Fruit fly (Drosophila melanogaster) whole organism, embryonic: ENCODE data around the gene CG8870.
A peak's percentile ranks its signal among the peaks of the same experiment; 100 is the strongest.

Source experiments
- Abd-B ChIP-seq: fragments of 200-800 bp; sonication (Bioruptor generic); optimal IDR thresholded peaks from 2 replicates; lab custom pipeline; 2018; ENCODE audit warnings: missing biosample characterization, mild to moderate bottlenecking, missing genetic modification characterization, moderate library complexity
- Atf3 ChIP-seq: fragments of 200-800 bp; sonication (Bioruptor generic); optimal IDR thresholded peaks from 3 replicates; lab custom pipeline; 2016; ENCODE audit warnings: missing biosample characterization, missing genetic modification characterization
- CG10209 ChIP-seq: fragments of 200-800 bp; sonication (Bioruptor generic); optimal IDR thresholded peaks from 3 replicates; lab custom pipeline; 2017; ENCODE audit warnings: missing biosample characterization, mild to moderate bottlenecking, missing genetic modification characterization, missing genetic modification reagents
- CG10543 ChIP-seq: fragments of 200-800 bp; sonication (Bioruptor generic); optimal IDR thresholded peaks from 3 replicates; lab custom pipeline; 2017; ENCODE audit warnings: missing biosample characterization, mild to moderate bottlenecking, missing genetic modification characterization, moderate library complexity
- CG11398 ChIP-seq: fragments of 200-800 bp; sonication (Bioruptor generic); optimal IDR thresholded peaks from 2 replicates; lab custom pipeline; 2016; ENCODE audit warnings: missing biosample characterization, missing genetic modification characterization
- CG11560 ChIP-seq: fragments of 200-800 bp; sonication (Bioruptor generic); IDR thresholded peaks from 3 replicates; pipeline ENCODE4 v1.3.6; 2022; ENCODE audit warnings: missing biosample characterization, missing genetic modification characterization
- CG12299 ChIP-seq: fragments of 200-800 bp; sonication (Bioruptor generic); optimal IDR thresholded peaks from 2 replicates; lab custom pipeline; 2018; ENCODE audit warnings: missing biosample characterization, mild to moderate bottlenecking, missing genetic modification characterization
- CG13123 ChIP-seq: fragments of 200-800 bp; sonication (Bioruptor generic); optimal IDR thresholded peaks from 2 replicates; lab custom pipeline; 2016; ENCODE audit warnings: missing biosample characterization, missing genetic modification characterization
- CG14050 ChIP-seq: fragments of 200-800 bp; sonication (Bioruptor generic); IDR thresholded peaks from 3 replicates; pipeline ENCODE4 v1.3.6; 2022; ENCODE audit warnings: missing biosample characterization, missing genetic modification characterization
- CG15269 ChIP-seq: fragments of 200-800 bp; sonication (Bioruptor generic); optimal IDR thresholded peaks from 2 replicates; lab custom pipeline; 2018; ENCODE audit warnings: missing biosample characterization, mild to moderate bottlenecking, missing genetic modification characterization, moderate library complexity
- CG30020 ChIP-seq: fragments of 200-800 bp; optimal IDR thresholded peaks from 2 replicates; lab custom pipeline; 2019; ENCODE audit warnings: missing biosample characterization, mild to moderate bottlenecking, missing genetic modification characterization, moderate library complexity
- CG31388 ChIP-seq: fragments of 200-800 bp; sonication (Bioruptor generic); optimal IDR thresholded peaks from 2 replicates; lab custom pipeline; 2016; ENCODE audit warnings: missing biosample characterization, missing genetic modification characterization
- CG3995 ChIP-seq: fragments of 200-800 bp; sonication (Bioruptor generic); optimal IDR thresholded peaks from 3 replicates; lab custom pipeline; 2016; ENCODE audit warnings: missing biosample characterization, missing genetic modification characterization
- CG4328 ChIP-seq: fragments of 200-800 bp; sonication (Bioruptor generic); optimal IDR thresholded peaks from 3 replicates; lab custom pipeline; 2017; ENCODE audit warnings: missing biosample characterization, missing genetic modification reagents, missing genetic modification characterization
- CG43689 ChIP-seq: fragments of 200-800 bp; sonication (Bioruptor generic); IDR thresholded peaks from 2 replicates; pipeline ENCODE4 v1.3.6; 2022; ENCODE audit warnings: missing biosample characterization, missing genetic modification characterization
- CG5180 ChIP-seq: fragments of 200-800 bp; sonication (Bioruptor generic); optimal IDR thresholded peaks from 3 replicates; lab custom pipeline; 2017; ENCODE audit warnings: missing biosample characterization, missing genetic modification characterization, mild to moderate bottlenecking, moderate library complexity, missing genetic modification reagents
- CG5953 ChIP-seq: fragments of 200-800 bp; sonication (Bioruptor generic); IDR thresholded peaks from 2 replicates; pipeline ENCODE4 v1.3.6; 2022; ENCODE audit warnings: missing biosample characterization, missing genetic modification characterization
- CG6689 ChIP-seq: fragments of 200-800 bp; sonication (Bioruptor generic); IDR thresholded peaks from 2 replicates; pipeline ENCODE4 v1.3.6; 2022; ENCODE audit warnings: missing biosample characterization, missing genetic modification characterization
- CG6765 ChIP-seq: fragments of 200-800 bp; sonication (Bioruptor generic); optimal IDR thresholded peaks from 3 replicates; lab custom pipeline; 2017; ENCODE audit warnings: missing biosample characterization, mild to moderate bottlenecking, missing genetic modification characterization
- Dbx ChIP-seq: fragments of 200-800 bp; sonication (Bioruptor generic); IDR thresholded peaks from 3 replicates; pipeline ENCODE4 v1.3.6; 2022; ENCODE audit warnings: missing biosample characterization, missing genetic modification characterization
- Deaf1 ChIP-seq: fragments of 200-800 bp; optimal IDR thresholded peaks from 3 replicates; lab custom pipeline; 2019; ENCODE audit warnings: missing biosample characterization, mild to moderate bottlenecking, missing genetic modification characterization, moderate library complexity
- HLH4C ChIP-seq: fragments of 200-800 bp; sonication (Bioruptor generic); IDR thresholded peaks from 3 replicates; pipeline ENCODE4 v1.3.6; 2022; ENCODE audit warnings: missing biosample characterization, missing genetic modification characterization; ENCODE audit not compliant: partially characterized antibody
- HLHmδ ChIP-seq: fragments of 200-800 bp; sonication (Bioruptor generic); optimal IDR thresholded peaks from 2 replicates; lab custom pipeline; 2018; ENCODE audit warnings: missing biosample characterization, mild to moderate bottlenecking, missing genetic modification characterization, moderate library complexity
- Hr51 ChIP-seq, 2 experiments: fragments of 200-800 bp; sonication (Bioruptor generic); optimal IDR thresholded peaks; 2 replicates in 1 of 2; 3 replicates in 1 of 2; lab custom pipeline; 2016 to 2018; ENCODE audit warnings: missing biosample characterization in 2 of 2, missing genetic modification characterization in 2 of 2, mild to moderate bottlenecking in 1 of 2, moderate library complexity in 1 of 2
- Hr78 ChIP-seq, 2 experiments: fragments of 200-800 bp in 1 of 2; fragments of >200 bp in 1 of 2; sonication (Bioruptor generic) in 1 of 2; optimal IDR thresholded peaks; 2 replicates each; lab custom pipeline; 2017 to 2019; ENCODE audit warnings: missing biosample characterization in 2 of 2, missing genetic modification characterization in 2 of 2, mild to moderate bottlenecking in 1 of 2, moderate library complexity in 1 of 2
- Kr ChIP-seq: fragments of 200-800 bp; sonication (Bioruptor generic); optimal IDR thresholded peaks from 2 replicates; lab custom pipeline; 2017; ENCODE audit warnings: missing biosample characterization, mild to moderate bottlenecking, missing genetic modification characterization
- MBD-R2 ChIP-seq: fragments of 200-800 bp; sonication (Bioruptor generic); IDR thresholded peaks from 2 replicates; pipeline ENCODE4 v1.3.6; 2022; ENCODE audit warnings: missing biosample characterization, missing genetic modification characterization
- Med ChIP-seq: fragments of 200-800 bp; sonication (Bioruptor generic); peaks from one replicate; lab custom pipeline; 2016; ENCODE audit warnings: missing biosample characterization, missing genetic modification characterization, mild to moderate bottlenecking, inconsistent platforms, moderate library complexity
- Mrtf ChIP-seq: fragments of 200-800 bp; sonication (Bioruptor generic); IDR thresholded peaks from 3 replicates; pipeline ENCODE4 v1.3.6; 2022; ENCODE audit warnings: missing biosample characterization, missing genetic modification characterization
- Nf-YA ChIP-seq: fragments of 200-800 bp; sonication (Bioruptor generic); IDR thresholded peaks from 2 replicates; pipeline ENCODE4 v1.3.6; 2022; ENCODE audit warnings: missing biosample characterization, missing genetic modification characterization
- Optix ChIP-seq: fragments of 200-800 bp; sonication (Bioruptor generic); IDR thresholded peaks from 3 replicates; pipeline ENCODE4 v1.3.6; 2022; ENCODE audit warnings: missing biosample characterization, missing genetic modification characterization
- Scr ChIP-seq: fragments of 200-800 bp; sonication (Bioruptor generic); IDR thresholded peaks from 2 replicates; pipeline ENCODE4 v1.3.6; 2022; ENCODE audit warnings: missing biosample characterization, missing genetic modification characterization; ENCODE audit not compliant: partially characterized antibody
- Usf ChIP-seq: fragments of 200-800 bp; sonication (Bioruptor generic); optimal IDR thresholded peaks from 2 replicates; lab custom pipeline; 2017; ENCODE audit warnings: missing genotype, missing biosample characterization, missing genetic modification characterization
- cato ChIP-seq: fragments of 200-800 bp; sonication (Bioruptor generic); optimal IDR thresholded peaks from 2 replicates; lab custom pipeline; 2016; ENCODE audit warnings: missing biosample characterization, missing genetic modification characterization, borderline replicate concordance
- chinmo ChIP-seq: fragments of 200-800 bp; sonication (Bioruptor generic); IDR thresholded peaks from 4 replicates; pipeline ENCODE4 v1.3.6; 2022; ENCODE audit warnings: missing biosample characterization, missing genetic modification characterization; ENCODE audit not compliant: partially characterized antibody
- dmrt99B ChIP-seq: fragments of 200-800 bp; sonication (Bioruptor generic); optimal IDR thresholded peaks from 2 replicates; lab custom pipeline; 2018; ENCODE audit warnings: missing biosample characterization, mild to moderate bottlenecking, missing genetic modification characterization, moderate library complexity
- exex ChIP-seq: fragments of 200-800 bp; sonication (Bioruptor generic); optimal IDR thresholded peaks from 4 replicates; lab custom pipeline; 2018; ENCODE audit warnings: missing biosample characterization, mild to moderate bottlenecking, missing genetic modification characterization, moderate library complexity
- gsb ChIP-seq: fragments of 200-800 bp; sonication (Bioruptor generic); IDR thresholded peaks from 2 replicates; pipeline ENCODE4 v1.3.6; 2022; ENCODE audit warnings: missing biosample characterization, missing genetic modification characterization
- ind ChIP-seq: fragments of 200-800 bp; sonication (Bioruptor generic); optimal IDR thresholded peaks from 3 replicates; lab custom pipeline; 2016; ENCODE audit warnings: missing biosample characterization, missing genetic modification characterization
- jigr1 ChIP-seq: fragments of 200-800 bp; sonication (Bioruptor generic); IDR thresholded peaks from 3 replicates; pipeline ENCODE4 v1.3.6; 2022; ENCODE audit warnings: missing biosample characterization, missing genetic modification characterization
- lola ChIP-seq, 3 experiments: fragments of >200 bp in 2 of 3; fragments of 200-800 bp in 1 of 3; sonication (Bioruptor generic) in 1 of 3; optimal IDR thresholded peaks; 2 replicates each; lab custom pipeline; 2017 to 2019; ENCODE audit warnings: missing biosample characterization in 3 of 3, missing genetic modification characterization in 3 of 3, mild to moderate bottlenecking in 1 of 3, moderate library complexity in 1 of 3
- luna ChIP-seq: fragments of 200-800 bp; sonication (Bioruptor generic); optimal IDR thresholded peaks from 2 replicates; lab custom pipeline; 2016; ENCODE audit warnings: missing biosample characterization, missing genetic modification characterization
- nom ChIP-seq: fragments of 200-800 bp; sonication (Bioruptor generic); optimal IDR thresholded peaks from 2 replicates; lab custom pipeline; 2017; ENCODE audit warnings: missing biosample characterization, missing genetic modification characterization, mild to moderate bottlenecking, moderate library complexity, missing genetic modification reagents
- p53 ChIP-seq: fragments of 200-800 bp; sonication (Bioruptor generic); optimal IDR thresholded peaks from 2 replicates; lab custom pipeline; 2016; ENCODE audit warnings: missing biosample characterization, missing genetic modification characterization
- shn ChIP-seq: fragments of 200-800 bp; sonication (Bioruptor generic); optimal IDR thresholded peaks from 3 replicates; lab custom pipeline; 2016; ENCODE audit warnings: missing biosample characterization, missing genetic modification characterization
- so ChIP-seq: fragments of 200-800 bp; sonication (Bioruptor generic); IDR thresholded peaks from 3 replicates; pipeline ENCODE4 v1.3.6; 2022; ENCODE audit warnings: missing biosample characterization, missing genetic modification characterization
- z ChIP-seq: fragments of 200-800 bp; sonication (Bioruptor generic); IDR thresholded peaks from 3 replicates; pipeline ENCODE4 v1.3.6; 2022; ENCODE audit warnings: missing biosample characterization, missing genetic modification characterization

Gene CG8870

dm6 chr3R:13366561-13367518, 12.8 kb upstream of the CG8870 start, which contains the start of gene Elp6 (continued):
- TF ChIP-seq Usf (GFP tag; lab: Kevin White, UChicago) (peak; percentile 37), CG43689 (GFP tag; lab: Robert Waterston, UW) (no peak), cato (GFP tag; lab: Kevin White, UChicago) (peak; percentile 55), Atf3 (GFP tag; lab: Kevin White, UChicago) (no peak), CG14050 (GFP tag; lab: Robert Waterston, UW) (peak; percentile 18; the same call in 1 of the 3 replicates), Abd-B (peak; percentile 13), CG11560 (tag; lab: Robert Waterston, UW) (peak; percentile 32; the same call in 1 of the 3 replicates), ind (GFP tag; lab: Kevin White, UChicago) (peak; percentile 68), CG30020 (tag; lab: Kevin White, UChicago) (no peak), CG15269 (tag; lab: Kevin White, UChicago) (peak; percentile 74), CG13123 (GFP tag; lab: Kevin White, UChicago) (peak; percentile 33), Kr (GFP tag; lab: Kevin White, UChicago) (no peak), p53 (GFP tag; lab: Kevin White, UChicago) (no peak), HLHmδ (GFP tag; lab: Kevin White, UChicago) (no peak), CG5180 (peak; percentile 42), CG6689 (GFP tag; lab: Robert Waterston, UW) (no peak), jigr1 (GFP tag; lab: Robert Waterston, UW) (no peak), CG3995 (GFP tag; lab: Kevin White, UChicago) (peak; percentile 25), CG10543 (GFP tag; lab: Kevin White, UChicago) (peak; percentile 47), Scr (no peak), CG5953 (no peak), Mrtf (GFP tag; lab: Robert Waterston, UW) (peak; percentile 70; the same call in 2 of the 3 replicates), CG12299 (no peak), lola (GFP tag; optimal IDR thresholded peaks at IDR 0.05; lab: Kevin White, UChicago) (no peak), CG11398 (GFP tag; lab: Kevin White, UChicago) (peak; percentile 45), Deaf1 (peak; percentile 37), shn (GFP tag; lab: Kevin White, UChicago) (peak; percentile 49), HLH4C (GFP tag; lab: Robert Waterston, UW) (no peak), CG10209 (GFP tag; lab: Kevin White, UChicago) (peak; percentile 73), Hr78 (GFP tag; optimal IDR thresholded peaks at IDR 0.05; lab: Kevin White, UChicago) (no peak), CG31388 (GFP tag; lab: Kevin White, UChicago) (peak; percentile 3), CG6765 (peak; percentile 69), Med (peak; percentile 77), z (GFP tag; lab: Robert Waterston, UW) (no peak), dmrt99B (tag; lab: Kevin White, UChicago) (peak; percentile 73), exex (peak; percentile 33), MBD-R2 (GFP tag; lab: Robert Waterston, UW) (peak; percentile 60; the same call in 1 of the 2 replicates), CG4328 (GFP tag; lab: Kevin White, UChicago) (peak; percentile 24), luna (GFP tag; lab: Kevin White, UChicago) (no peak), chinmo (GFP tag; lab: Robert Waterston, UW) (no peak), Hr51 (GFP tag; optimal IDR thresholded peaks at IDR 0.05; lab: Kevin White, UChicago) (peak; percentile 50 to 73), nom (no peak), Optix (no peak), so (peak; percentile 36; the same call in 1 of the 3 replicates), Dbx (GFP tag; lab: Robert Waterston, UW) (peak; percentile 53; the same call in 2 of the 3 replicates), Nf-YA (GFP tag; lab: Robert Waterston, UW) (0 out of 2 replicates have a peak, but pooled peaks have one; percentile 18), gsb (GFP tag; lab: Robert Waterston, UW) (no peak)
